Fruit fly (Drosophila melanogaster) S2 (cell line): ENCODE measurements around the gene CG32023.

ENCODE experiments used
- CG8478 ChIP-seq: fragments of >200 bp; optimal IDR thresholded peaks from 2 replicates; lab custom pipeline; 2018
- CTCF ChIP-seq, 2 experiments: fragments of >200 bp; optimal IDR thresholded peaks; 2 replicates each; lab custom pipeline; 2018

DNA sequence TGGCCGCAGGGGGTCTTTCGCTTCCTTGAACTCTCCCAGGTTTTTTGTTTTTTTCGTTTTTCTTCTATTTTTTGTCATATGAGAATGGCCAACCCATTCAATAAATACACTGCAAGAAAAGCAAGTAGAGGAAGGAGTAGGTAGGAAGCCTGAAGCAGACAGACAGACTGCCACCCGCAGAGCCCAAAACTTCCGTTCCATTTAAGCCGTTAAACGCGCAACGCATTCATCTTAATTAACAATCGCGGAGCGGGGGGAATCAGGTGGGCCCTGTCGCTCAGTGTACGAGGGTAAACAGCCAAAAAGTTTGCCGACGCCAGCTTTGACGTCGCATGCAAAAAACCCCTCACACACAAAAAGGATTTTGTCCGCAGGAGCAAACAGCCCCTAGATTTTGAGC is 48.9 kb upstream of the CG32023 start:
- TF ChIP-seq CG8478 (lab: Kevin White, UChicago) (no peak), CTCF (optimal IDR thresholded peaks at IDR 0.05; lab: Kevin White, UChicago) (no peak)
